Worm (Caenorhabditis elegans): ENCODE results near the gene dif-1.

dif-1 gene

DNA sequence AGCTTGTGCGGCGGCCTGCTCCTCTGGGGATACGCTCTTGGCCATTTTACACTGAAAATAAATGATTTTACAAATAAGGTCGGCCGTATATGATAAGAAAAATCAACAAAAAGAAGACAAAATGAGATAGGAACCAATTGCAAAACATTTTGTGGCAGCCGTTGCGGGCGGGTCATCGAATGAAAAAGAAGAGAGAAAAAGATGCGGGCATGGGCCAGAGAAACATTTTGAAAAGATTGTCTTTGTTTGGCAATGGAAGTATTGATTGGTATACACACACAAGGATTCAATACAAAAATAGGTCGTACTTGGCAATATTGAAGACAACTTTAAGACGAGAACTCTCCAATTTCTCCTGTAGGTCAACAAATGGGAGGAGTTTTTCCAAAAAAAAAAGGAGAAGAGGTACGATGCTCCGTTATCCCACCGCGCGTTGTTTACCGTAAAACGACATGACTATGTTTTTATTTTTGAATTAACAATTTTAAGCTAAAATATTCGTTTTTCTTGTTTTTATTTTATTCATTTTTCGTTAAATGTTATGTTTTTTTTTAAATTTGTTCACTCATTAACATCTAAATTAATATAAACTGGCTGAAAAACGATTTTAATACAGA is 40.1 kb downstream of the dif-1 start, which contains the start of the genes plc-4 and R05G6.4:
Gene plc-4 (minus strand): TSS at position 51 of the 617 bp plus-strand sequence.
Gene R05G6.4 (plus strand): TSS at position 617 of the 617 bp plus-strand sequence.
- TF ChIP-seq hlh-30 (tag; optimal IDR thresholded peaks at IDR 0.05; ENCODE audit: insufficient read depth) = no peak
- TF ChIP-seq unc-86 (tag; optimal IDR thresholded peaks at IDR 0.05) = no peak
- no peak for TF ChIP-seq npax-4 (tag; optimal IDR thresholded peaks at IDR 0.05)
- TF ChIP-seq Y22D7AL.16 (tag; optimal IDR thresholded peaks at IDR 0.05) = no peak
- no peak for TF ChIP-seq pax-1 (tag; optimal IDR thresholded peaks at IDR 0.05)
- TF ChIP-seq pha-2 (tag; optimal IDR thresholded peaks at IDR 0.05) = no peak
- no peak for TF ChIP-seq lim-6 (tag; optimal IDR thresholded peaks at IDR 0.05)
- TF ChIP-seq pha-4 (tag; optimal IDR thresholded peaks at IDR 0.05) = no peak
- no peak for TF ChIP-seq dmd-4 (tag; optimal IDR thresholded peaks at IDR 0.05; ENCODE audit: borderline replicate concordance)
- TF ChIP-seq mec-3 (tag; optimal IDR thresholded peaks at IDR 0.05; ENCODE audit: borderline replicate concordance) = no peak
- TF ChIP-seq ceh-30 (tag; optimal IDR thresholded peaks at IDR 0.05) = no peak
- no peak for TF ChIP-seq ama-1 (optimal IDR thresholded peaks at IDR 0.05)
- TF ChIP-seq sox-4 (tag; optimal IDR thresholded peaks at IDR 0.05) = no peak

DNA sequence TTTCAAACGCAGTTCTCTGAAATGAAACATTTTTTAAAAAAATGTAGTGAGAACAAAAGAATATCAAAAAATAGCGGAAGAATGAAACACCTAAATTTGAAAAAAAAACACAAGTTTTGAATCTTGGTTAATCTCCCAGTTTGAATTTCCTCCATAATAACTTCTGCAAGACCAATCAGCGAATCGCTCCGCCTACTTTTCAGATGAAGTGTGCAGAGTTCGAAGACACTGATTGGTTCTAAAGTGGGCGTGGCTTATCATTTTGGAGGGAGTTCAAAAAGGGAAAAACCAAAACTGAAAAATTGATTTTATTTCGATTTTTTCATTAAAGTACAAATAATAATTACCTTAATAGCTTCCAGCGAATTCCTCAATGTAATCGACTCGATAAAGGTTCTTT is 42.0 kb downstream of the dif-1 start:
- TF ChIP-seq nfya-1 (tag; optimal IDR thresholded peaks at IDR 0.05) (peak; percentile 72), ceh-19 (GFP tag; optimal IDR thresholded peaks at IDR 0.05) (no peak), unc-3 (GFP tag; conservative IDR thresholded peaks at IDR 0.05) (no peak), unc-3 (tag; optimal IDR thresholded peaks at IDR 0.05) (no peak)

DNA sequence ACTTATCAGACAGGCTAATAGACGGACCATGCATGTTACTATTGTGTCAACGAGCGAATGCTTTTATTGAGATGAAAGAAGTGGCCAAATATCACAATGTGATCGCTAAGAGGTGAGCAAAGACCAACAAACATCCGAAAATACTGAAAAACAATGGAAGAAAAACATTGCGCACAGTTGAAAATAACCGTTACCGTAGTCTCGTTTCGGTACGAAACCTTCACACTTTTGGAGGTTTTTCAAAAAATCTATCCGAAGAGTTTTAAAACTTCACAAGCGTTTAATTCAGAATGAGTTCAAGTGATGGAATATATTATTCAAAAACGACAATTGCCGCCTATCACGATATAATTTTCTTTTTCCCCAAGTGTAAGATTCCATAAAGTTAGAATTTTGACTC is 44.0 kb downstream of the dif-1 start:
- no peak for TF ChIP-seq K09A11.1 (tag; optimal IDR thresholded peaks at IDR 0.05; ENCODE audit: insufficient read depth)
- TF ChIP-seq tbx-2 (tag; optimal IDR thresholded peaks at IDR 0.05) = no peak
- no peak for TF ChIP-seq pat-9 (tag; optimal IDR thresholded peaks at IDR 0.05)
- no peak for TF ChIP-seq dve-1 (tag; optimal IDR thresholded peaks at IDR 0.05)
- no peak for TF ChIP-seq ama-1 (optimal IDR thresholded peaks at IDR 0.05)
- TF ChIP-seq ceh-24 (tag; optimal IDR thresholded peaks at IDR 0.05) = no peak
- TF ChIP-seq hlh-8 (tag; optimal IDR thresholded peaks at IDR 0.05) = no peak
- TF ChIP-seq ttx-3 (tag; optimal IDR thresholded peaks at IDR 0.05) = no peak
- TF ChIP-seq gmeb-2 (tag; optimal IDR thresholded peaks at IDR 0.05) = no peak
- TF ChIP-seq npax-4 (tag; optimal IDR thresholded peaks at IDR 0.05) = no peak
- TF ChIP-seq ceh-6 (GFP tag; optimal IDR thresholded peaks at IDR 0.05) = no peak
- no peak for TF ChIP-seq pha-2 (tag; optimal IDR thresholded peaks at IDR 0.05)
- TF ChIP-seq nhr-11 (tag; optimal IDR thresholded peaks at IDR 0.05) = no peak
- no peak for TF ChIP-seq unc-42 (tag; optimal IDR thresholded peaks at IDR 0.05)
- no peak for TF ChIP-seq hlh-13 (GFP tag; optimal IDR thresholded peaks at IDR 0.05)
- TF ChIP-seq F13H6.1 (tag; optimal IDR thresholded peaks at IDR 0.05) = no peak
- no peak for TF ChIP-seq ceh-45 (GFP tag; IDR thresholded peaks at IDR 0.05)
- TF ChIP-seq ceh-2 (tag; optimal IDR thresholded peaks at IDR 0.05) = no peak

DNA sequence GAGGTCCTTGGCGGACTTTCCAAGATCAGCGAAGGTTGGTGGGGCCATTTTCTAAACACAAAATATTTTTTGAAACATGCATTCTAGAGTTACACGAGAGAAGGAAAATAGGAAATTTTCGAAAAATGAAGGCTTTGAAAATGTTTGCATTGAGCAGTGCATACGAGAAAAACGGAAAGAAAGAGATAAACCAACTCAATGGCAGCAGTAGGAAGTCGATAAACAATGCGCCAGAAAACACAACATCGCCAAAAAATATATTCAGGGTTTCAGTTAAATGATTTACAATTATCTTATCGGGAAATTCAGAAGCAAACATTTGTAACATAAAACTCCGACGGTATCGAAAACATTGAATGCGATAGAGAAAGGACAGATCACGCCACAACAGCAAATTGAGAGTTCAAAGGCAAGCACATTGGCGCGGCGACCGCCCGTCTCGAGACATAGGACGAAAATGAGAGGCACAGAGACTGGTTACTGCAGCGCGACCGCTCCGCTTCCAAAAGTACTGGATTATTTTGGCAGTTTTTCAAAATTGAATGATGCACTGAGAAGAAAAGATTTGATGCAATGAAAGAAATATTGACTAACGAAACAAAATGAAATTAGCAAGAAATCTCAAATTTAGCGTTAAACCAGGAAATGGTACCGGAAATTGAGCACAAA is 44.8 kb downstream of the dif-1 start, which contains the start of the genes vdac-1 and R05G6.5:
Gene vdac-1 (minus strand): TSS at position 51 of the 669 bp plus-strand sequence.
Gene R05G6.5 (plus strand): TSS at position 527 of the 669 bp plus-strand sequence.
- no peak for TF ChIP-seq K09A11.1 (tag; optimal IDR thresholded peaks at IDR 0.05; ENCODE audit: insufficient read depth)
- TF ChIP-seq unc-42 (tag; optimal IDR thresholded peaks at IDR 0.05) = peak; percentile 47
- TF ChIP-seq C38D4.7 (GFP tag; optimal IDR thresholded peaks at IDR 0.05) = no peak
- TF ChIP-seq nfya-1 (tag; optimal IDR thresholded peaks at IDR 0.05) = peak; percentile 32
- TF ChIP-seq ahr-1 (tag; optimal IDR thresholded peaks at IDR 0.05) = no peak
- no peak for TF ChIP-seq gmeb-2 (tag; optimal IDR thresholded peaks at IDR 0.05)
- peak; percentile 31 for TF ChIP-seq ceh-18 (tag; optimal IDR thresholded peaks at IDR 0.05)
- peak; percentile 45 for TF ChIP-seq dve-1 (tag; optimal IDR thresholded peaks at IDR 0.05)
- TF ChIP-seq zip-5 (tag; optimal IDR thresholded peaks at IDR 0.05) = no peak
- TF ChIP-seq hlh-30 (tag; optimal IDR thresholded peaks at IDR 0.05; ENCODE audit: insufficient read depth) = no peak
- no peak for TF ChIP-seq madf-2 (tag; optimal IDR thresholded peaks at IDR 0.05)
- no peak for TF ChIP-seq pros-1 (tag; optimal IDR thresholded peaks at IDR 0.05)
